Worm (Caenorhabditis elegans) whole organism, late embryonic: ENCODE data around the gene cyp-35B3.

ENCODE experiments used
- C08G9.2 ChIP-seq: sonication (generic microtip); optimal IDR thresholded peaks from 2 replicates; lab custom pipeline; 2016; ENCODE audit warnings: mild to moderate bottlenecking, missing genetic modification characterization, moderate library complexity, missing compliant biosample characterization
- C38D4.7 ChIP-seq: fragments of 200-800 bp; sonication (Bioruptor generic); optimal IDR thresholded peaks from 2 replicates; lab custom pipeline; 2018; ENCODE audit warnings: mild to moderate bottlenecking, missing genetic modification characterization, moderate library complexity, missing compliant biosample characterization
- ama-1 ChIP-seq: fragments of 150-350 bp; optimal IDR thresholded peaks from 2 replicates; lab custom pipeline; 2014
- ets-4 ChIP-seq: sonication (generic microtip); optimal IDR thresholded peaks from 2 replicates; lab custom pipeline; 2016; ENCODE audit warnings: missing genetic modification characterization, missing compliant biosample characterization
- gmeb-2 ChIP-seq: sonication (generic microtip); optimal IDR thresholded peaks from 2 replicates; lab custom pipeline; 2016; ENCODE audit warnings: missing genetic modification characterization, inconsistent platforms, missing compliant biosample characterization
- hlh-13 ChIP-seq: fragments of 200-800 bp; sonication (Bioruptor generic); optimal IDR thresholded peaks from 2 replicates; lab custom pipeline; 2018; ENCODE audit warnings: mild to moderate bottlenecking, missing genetic modification characterization, missing compliant biosample characterization
- nfya-1 ChIP-seq: sonication (generic microtip); optimal IDR thresholded peaks from 2 replicates; lab custom pipeline; 2017; ENCODE audit warnings: missing genetic modification characterization, mild to moderate bottlenecking, missing compliant biosample characterization, antibody characterized with exemption, moderate library complexity
- nhr-11 ChIP-seq: fragments of 150-350 bp; optimal IDR thresholded peaks from 2 replicates; lab custom pipeline; 2014; ENCODE audit warnings: missing biosample characterization, missing genetic modification characterization
- pha-4 ChIP-seq: fragments of 150-350 bp; optimal IDR thresholded peaks from 2 replicates; lab custom pipeline; 2018; ENCODE audit warnings: missing biosample characterization, missing genetic modification reagents, missing genetic modification characterization
- rnt-1 ChIP-seq: sonication (generic microtip); optimal IDR thresholded peaks from 2 replicates; lab custom pipeline; 2016; ENCODE audit warnings: missing genetic modification characterization, missing compliant biosample characterization
- sox-2 ChIP-seq: fragments of 200-800 bp; sonication (Bioruptor generic); IDR thresholded peaks from 2 replicates; pipeline ENCODE4 v1.3.6; 2022; ENCODE audit warnings: missing genetic modification reagents, missing genetic modification characterization, missing compliant biosample characterization

- TF ChIP-seq hlh-13 (no peak), gmeb-2 (tag; lab: Kevin White, UChicago) (no peak), ama-1 (lab: Kevin White, UChicago) (no peak), sox-2 (GFP tag; lab: Robert Waterston, UW) (no peak), nhr-11 (tag; lab: Kevin White, UChicago) (no peak), pha-4 (tag; lab: Kevin White, UChicago) (no peak), ets-4 (tag; lab: Kevin White, UChicago) (no peak), C08G9.2 (tag; lab: Kevin White, UChicago) (no peak), nfya-1 (tag; lab: Kevin White, UChicago) (no peak), C38D4.7 (no peak), rnt-1 (no peak)
Measured at ce11 chrV:3970410-3970809, 25.3 kb downstream of the cyp-35B3 start, which contains the start of gene cyp-34A9.
